Worm (Caenorhabditis elegans): ENCODE measurements around the gene B0222.15.

The B0222.15 gene

ce11 chrV:9130766-9131165 is 25.8 kb downstream of the B0222.15 start, which contains the start of gene F21C10.19:
TSS of gene F21C10.19 (plus strand) at chrV:9131066.
- TF ChIP-seq lsy-2 (tag; optimal IDR thresholded peaks at IDR 0.05) (no peak), aha-1 (tag) (no peak)

ce11 chrV:9128562-9128961 is 28.0 kb downstream of the B0222.15 start:
- no peak for TF ChIP-seq F26F4.8 (GFP tag; conservative IDR thresholded peaks at IDR 0.05)
- TF ChIP-seq jun-1 (tag; optimal IDR thresholded peaks at IDR 0.05): no peak
- TF ChIP-seq set-16 (GFP tag; IDR thresholded peaks at IDR 0.05): no peak
- TF ChIP-seq ceh-44 (GFP tag; IDR thresholded peaks at IDR 0.05): no peak
- no peak for TF ChIP-seq D1046.2 (GFP tag; IDR thresholded peaks at IDR 0.05)
- no peak for TF ChIP-seq pqm-1 (tag; optimal IDR thresholded peaks at IDR 0.05)
- no peak for TF ChIP-seq nhr-76 (tag; optimal IDR thresholded peaks at IDR 0.05)
- TF ChIP-seq dmd-9 (GFP tag; IDR thresholded peaks at IDR 0.05): no peak
- TF ChIP-seq fkh-10 (GFP tag; optimal IDR thresholded peaks at IDR 0.05): peak; percentile 15
- peak; percentile 41 for TF ChIP-seq nhr-48 (tag; optimal IDR thresholded peaks at IDR 0.05)
- peak; percentile 11 for TF ChIP-seq F37D6.2 (tag; optimal IDR thresholded peaks at IDR 0.05)
- no peak for TF ChIP-seq Y48G9A.11 (GFP tag; IDR thresholded peaks at IDR 0.05)
- no peak for TF ChIP-seq tag-97 (GFP tag; IDR thresholded peaks at IDR 0.05)
- TF ChIP-seq Y75B8A.6 (GFP tag; IDR thresholded peaks at IDR 0.05): no peak
- TF ChIP-seq F49E8.2 (tag; optimal IDR thresholded peaks at IDR 0.05; ENCODE audit: borderline replicate concordance): no peak
- TF ChIP-seq egl-43 (GFP tag; IDR thresholded peaks at IDR 0.05): no peak
- TF ChIP-seq vab-7 (GFP tag; IDR thresholded peaks at IDR 0.05): no peak
- no peak for TF ChIP-seq cey-2 (tag; optimal IDR thresholded peaks at IDR 0.05; ENCODE audit: borderline replicate concordance, insufficient read depth)
- no peak for TF ChIP-seq aha-1 (tag)
- TF ChIP-seq Y105C5A.15 (GFP tag; IDR thresholded peaks at IDR 0.05): no peak
- no peak for TF ChIP-seq lin-39 (tag; optimal IDR thresholded peaks at IDR 0.05)
- TF ChIP-seq hif-1 (tag; optimal IDR thresholded peaks at IDR 0.05): no peak
- TF ChIP-seq nhr-11 (tag; optimal IDR thresholded peaks at IDR 0.05): peak; percentile 84
- no peak for TF ChIP-seq zfp-2 (tag; optimal IDR thresholded peaks at IDR 0.05)
- TF ChIP-seq T26A8.4 (GFP tag; IDR thresholded peaks at IDR 0.05): no peak
- no peak for TF ChIP-seq snpc-4 (tag; optimal IDR thresholded peaks at IDR 0.05)
- TF ChIP-seq lin-15B (tag; optimal IDR thresholded peaks at IDR 0.05): no peak
- TF ChIP-seq spr-3 (GFP tag; optimal IDR thresholded peaks at IDR 0.05): no peak
- TF ChIP-seq lir-3 (tag; optimal IDR thresholded peaks at IDR 0.05): no peak
- TF ChIP-seq mdt-29 (GFP tag; IDR thresholded peaks at IDR 0.05): no peak
- no peak for TF ChIP-seq dpl-1 (GFP tag; optimal IDR thresholded peaks at IDR 0.05)
- no peak for TF ChIP-seq dmd-8 (GFP tag; IDR thresholded peaks at IDR 0.05)
- TF ChIP-seq unc-130 (GFP tag; optimal IDR thresholded peaks at IDR 0.05): no peak
- TF ChIP-seq hlh-11 (tag; optimal IDR thresholded peaks at IDR 0.05): no peak
- no peak for TF ChIP-seq attf-4 (tag; optimal IDR thresholded peaks at IDR 0.05)
- no peak for TF ChIP-seq daf-19 (GFP tag; conservative IDR thresholded peaks at IDR 0.05)
- no peak for TF ChIP-seq unc-39 (tag; optimal IDR thresholded peaks at IDR 0.05)
- no peak for TF ChIP-seq pha-4 (GFP tag; IDR thresholded peaks at IDR 0.05)
- no peak for TF ChIP-seq pha-4 (tag; optimal IDR thresholded peaks at IDR 0.05)
- TF ChIP-seq nhr-25 (tag; optimal IDR thresholded peaks at IDR 0.05; ENCODE audit: borderline replicate concordance, insufficient read depth): no peak
- TF ChIP-seq Y5F2A.4 (GFP tag; optimal IDR thresholded peaks at IDR 0.05): no peak
- TF ChIP-seq zag-1 (tag; optimal IDR thresholded peaks at IDR 0.05): no peak
- TF ChIP-seq dve-1 (tag; optimal IDR thresholded peaks at IDR 0.05; ENCODE audit: insufficient read depth): no peak
- no peak for TF ChIP-seq mes-2 (tag; optimal IDR thresholded peaks at IDR 0.05; ENCODE audit: poor library complexity, severe bottlenecking)
- TF ChIP-seq hmg-1.1 (GFP tag; IDR thresholded peaks at IDR 0.05): peak; percentile 69
- TF ChIP-seq ces-1 (GFP tag; optimal IDR thresholded peaks at IDR 0.05): peak; percentile 44
- TF ChIP-seq ceh-82 (tag; optimal IDR thresholded peaks at IDR 0.05): no peak
- TF ChIP-seq mxl-2 (GFP tag; conservative IDR thresholded peaks at IDR 0.05): no peak
- TF ChIP-seq rbr-2 (tag; optimal IDR thresholded peaks at IDR 0.05): no peak

All from whole organism, L4 larva.